Fruit fly (Drosophila melanogaster) whole organism, wandering third instar larva: ENCODE data around the gene CG31528.

ENCODE experiments used
- Abd-B ChIP-seq: fragments of >200 bp; optimal IDR thresholded peaks from 2 replicates; lab custom pipeline; 2017; ENCODE audit warnings: missing biosample characterization, missing genetic modification characterization
- CG32264 ChIP-seq: fragments of 200-800 bp; sonication (Bioruptor generic); optimal IDR thresholded peaks from 2 replicates; lab custom pipeline; 2016; ENCODE audit warnings: missing biosample characterization, missing genetic modification characterization
- CG9705 ChIP-seq: fragments of 200-800 bp; sonication (Bioruptor generic); optimal IDR thresholded peaks from 2 replicates; lab custom pipeline; 2018; ENCODE audit warnings: missing biosample characterization, mild to moderate bottlenecking, missing genetic modification characterization
- CrebA ChIP-seq: fragments of 200-800 bp; sonication (Bioruptor generic); optimal IDR thresholded peaks from 2 replicates; lab custom pipeline; 2016; ENCODE audit warnings: missing biosample characterization, mild to moderate bottlenecking, missing genetic modification characterization, borderline replicate concordance
- Dfd ChIP-seq: fragments of >200 bp; optimal IDR thresholded peaks from 2 replicates; lab custom pipeline; 2017; ENCODE audit warnings: missing biosample characterization, missing genetic modification characterization
- Dif ChIP-seq: fragments of 200-275, 200-300 bp; sonication (Bioruptor generic); optimal IDR thresholded peaks from 2 replicates; lab custom pipeline; 2018; ENCODE audit warnings: missing biosample characterization, missing genetic modification characterization; ENCODE audit not compliant: partially characterized antibody
- GATAd ChIP-seq: sonication (Bioruptor generic); optimal IDR thresholded peaks from 2 replicates; lab custom pipeline; 2016; ENCODE audit warnings: missing biosample characterization, missing genetic modification characterization
- HLH106 ChIP-seq: fragments of 200-800 bp; optimal IDR thresholded peaks from 3 replicates; lab custom pipeline; 2019; ENCODE audit warnings: missing biosample characterization, mild to moderate bottlenecking, missing genetic modification characterization, moderate library complexity
- Hnf4 ChIP-seq: fragments of 200-800 bp; sonication (Bioruptor generic); optimal IDR thresholded peaks from 2 replicates; lab custom pipeline; 2016; ENCODE audit warnings: missing biosample characterization, mild to moderate bottlenecking, missing genetic modification characterization
- Hr78 ChIP-seq: fragments of >200 bp; optimal IDR thresholded peaks from 2 replicates; lab custom pipeline; 2017; ENCODE audit warnings: missing biosample characterization, missing genetic modification characterization
- Hr83 ChIP-seq: fragments of 200-300 bp; sonication (Bioruptor generic); optimal IDR thresholded peaks from 2 replicates; lab custom pipeline; 2016; ENCODE audit warnings: missing biosample characterization, mild to moderate bottlenecking, missing genetic modification characterization, moderate library complexity; ENCODE audit not compliant: poor library complexity, severe bottlenecking
- Jra ChIP-seq: sonication (Bioruptor generic); optimal IDR thresholded peaks from 2 replicates; lab custom pipeline; 2016; ENCODE audit warnings: missing biosample characterization, missing genetic modification characterization
- Mio ChIP-seq: sonication (Bioruptor generic); optimal IDR thresholded peaks from 2 replicates; lab custom pipeline; 2016; ENCODE audit warnings: missing biosample characterization, missing genetic modification characterization
- Myc ChIP-seq: fragments of >200 bp; optimal IDR thresholded peaks from 2 replicates; lab custom pipeline; 2017
- N ChIP-seq: fragments of >200 bp; optimal IDR thresholded peaks from 2 replicates; lab custom pipeline; 2018; ENCODE audit warnings: missing biosample characterization, missing external identifiers, missing genetic modification characterization
- OdsH ChIP-seq: fragments of 200-800 bp; sonication (Bioruptor generic); optimal IDR thresholded peaks from 2 replicates; lab custom pipeline; 2016; ENCODE audit warnings: missing biosample characterization, mild to moderate bottlenecking, missing genetic modification characterization
- Rel ChIP-seq, 2 experiments: fragments of 200-800 bp; sonication (Bioruptor generic) in 1 of 2; optimal IDR thresholded peaks; 2 replicates in 1 of 2; 3 replicates in 1 of 2; lab custom pipeline; 2016 to 2019; ENCODE audit warnings: mild to moderate bottlenecking in 2 of 2, missing biosample characterization in 2 of 2, missing genetic modification characterization in 2 of 2, moderate library complexity in 1 of 2
- Sp1 ChIP-seq: fragments of 200-800 bp; sonication (Bioruptor generic); optimal IDR thresholded peaks from 3 replicates; lab custom pipeline; 2019; ENCODE audit warnings: missing biosample characterization, mild to moderate bottlenecking, missing genetic modification characterization, moderate library complexity
- Vsx2 ChIP-seq: fragments of 200-300, 225-300 bp; sonication (Bioruptor generic); optimal IDR thresholded peaks from 2 replicates; lab custom pipeline; 2018; ENCODE audit warnings: missing biosample characterization, missing genetic modification characterization; ENCODE audit not compliant: partially characterized antibody
- br ChIP-seq: fragments of 200-800 bp; sonication (Bioruptor generic); optimal IDR thresholded peaks from 2 replicates; lab custom pipeline; 2016; ENCODE audit warnings: missing biosample characterization, missing genetic modification characterization
- brk ChIP-seq: fragments of 200-800 bp; sonication (Bioruptor generic); optimal IDR thresholded peaks from 2 replicates; lab custom pipeline; 2016; ENCODE audit warnings: missing biosample characterization, mild to moderate bottlenecking, missing genetic modification characterization
- dl ChIP-seq, 2 experiments: fragments of 175-275, 200-275 bp in 1 of 2; fragments of 200-275 bp in 1 of 2; sonication (Bioruptor generic); optimal IDR thresholded peaks; lab custom pipeline; 2018; ENCODE audit warnings: mild to moderate bottlenecking in 2 of 2, missing biosample characterization in 2 of 2, missing genetic modification characterization in 2 of 2, moderate library complexity in 2 of 2; ENCODE audit not compliant: partially characterized antibody in 2 of 2, insufficient read depth in 1 of 2
- dmrt93B ChIP-seq: fragments of 200-800 bp; sonication (Bioruptor generic); optimal IDR thresholded peaks from 2 replicates; lab custom pipeline; 2018; ENCODE audit warnings: missing biosample characterization, mild to moderate bottlenecking, missing genetic modification characterization
- dsf ChIP-seq: sonication (Bioruptor generic); optimal IDR thresholded peaks from 2 replicates; lab custom pipeline; 2016; ENCODE audit warnings: missing biosample characterization, missing genetic modification characterization, borderline replicate concordance
- ey ChIP-seq: fragments of 200-800 bp; sonication (Bioruptor generic); optimal IDR thresholded peaks from 2 replicates; lab custom pipeline; 2016; ENCODE audit warnings: missing biosample characterization, missing genetic modification characterization
- foxo ChIP-seq, 2 experiments: fragments of 200-800 bp; sonication (Bioruptor generic); optimal IDR thresholded peaks; 2 replicates in 1 of 2; 3 replicates in 1 of 2; lab custom pipeline; 2016 to 2017; ENCODE audit warnings: missing biosample characterization in 2 of 2, missing genetic modification characterization in 2 of 2
- fru ChIP-seq: fragments of 200-800 bp; sonication (Bioruptor generic); optimal IDR thresholded peaks from 3 replicates; lab custom pipeline; 2016; ENCODE audit warnings: missing biosample characterization, mild to moderate bottlenecking, missing genetic modification characterization
- h ChIP-seq: fragments of 200-800 bp; sonication (Bioruptor generic); optimal IDR thresholded peaks from 3 replicates; lab custom pipeline; 2016; ENCODE audit warnings: missing biosample characterization, mild to moderate bottlenecking, missing genetic modification characterization
- jim ChIP-seq: fragments of 175-275, 200-325 bp; sonication (Bioruptor generic); optimal IDR thresholded peaks from 2 replicates; lab custom pipeline; 2016; ENCODE audit warnings: missing biosample characterization, mild to moderate bottlenecking, missing genetic modification characterization
- lola ChIP-seq: fragments of >200 bp; optimal IDR thresholded peaks from 2 replicates; lab custom pipeline; 2017; ENCODE audit warnings: missing biosample characterization, missing genetic modification characterization
- pan ChIP-seq: fragments of >200 bp; optimal IDR thresholded peaks from 2 replicates; lab custom pipeline; 2017
- psq ChIP-seq: fragments of 200-800 bp; sonication (Bioruptor generic); optimal IDR thresholded peaks from 3 replicates; lab custom pipeline; 2017; ENCODE audit warnings: missing biosample characterization, mild to moderate bottlenecking, missing genetic modification characterization, moderate library complexity
- rgr ChIP-seq: fragments of 200-800 bp; sonication (Bioruptor generic); optimal IDR thresholded peaks from 3 replicates; lab custom pipeline; 2016; ENCODE audit warnings: missing biosample characterization, mild to moderate bottlenecking, missing genetic modification characterization
- sage ChIP-seq: fragments of 200-800 bp; sonication (Bioruptor generic); optimal IDR thresholded peaks from 2 replicates; lab custom pipeline; 2016; ENCODE audit warnings: missing biosample characterization, mild to moderate bottlenecking, missing genetic modification characterization
- sv ChIP-seq: fragments of 200-800 bp; sonication (Bioruptor generic); optimal IDR thresholded peaks from 3 replicates; lab custom pipeline; 2016; ENCODE audit warnings: missing biosample characterization, missing genetic modification characterization
- tai ChIP-seq: sonication (Bioruptor generic); optimal IDR thresholded peaks from 2 replicates; lab custom pipeline; 2016; ENCODE audit warnings: missing biosample characterization, missing genetic modification characterization
- usp ChIP-seq: fragments of >200 bp; optimal IDR thresholded peaks from 2 replicates; lab custom pipeline; 2017; ENCODE audit warnings: missing biosample characterization, missing genetic modification characterization
- woc ChIP-seq: sonication (Bioruptor generic); optimal IDR thresholded peaks from 2 replicates; lab custom pipeline; 2016; ENCODE audit warnings: missing biosample characterization, mild to moderate bottlenecking, missing genetic modification characterization

CG31528 gene

dm6 chr3R:4450721-4451120, 34.5 kb downstream of the CG31528 start:
- TF ChIP-seq usp (GFP tag; lab: Kevin White, UChicago), result no peak
- TF ChIP-seq foxo (GFP tag; optimal IDR thresholded peaks at IDR 0.05; lab: Kevin White, UChicago), result no peak
- no peak for TF ChIP-seq CG9705 (GFP tag; lab: Kevin White, UChicago)
- no peak for TF ChIP-seq GATAd (GFP tag; lab: Kevin White, UChicago)
- TF ChIP-seq brk, result no peak
- TF ChIP-seq Myc (lab: Kevin White, UChicago), result no peak
- no peak for TF ChIP-seq psq (GFP tag; lab: Kevin White, UChicago)
- TF ChIP-seq Rel (GFP tag; optimal IDR thresholded peaks at IDR 0.05; lab: Kevin White, UChicago), result no peak
- no peak for TF ChIP-seq Rel (tag; optimal IDR thresholded peaks at IDR 0.05; lab: Kevin White, UChicago)
- no peak for TF ChIP-seq sv (GFP tag; lab: Kevin White, UChicago)
- no peak for TF ChIP-seq Hnf4 (GFP tag; lab: Kevin White, UChicago)
- TF ChIP-seq Dif, result no peak
- no peak for TF ChIP-seq N (GFP tag; lab: Kevin White, UChicago)

dm6 chr3R:4452345-4453044, 36.3 kb downstream of the CG31528 start:
- TF ChIP-seq Hr83, result peak; percentile 26
- TF ChIP-seq dl (GFP tag; optimal IDR thresholded peaks at IDR 0.05; lab: Kevin White, UChicago; ENCODE audit: insufficient read depth in 1 of 2, partially characterized antibody in 2 of 2), result peak; percentile 92 to 93
- TF ChIP-seq Dif, result peak; percentile 96
- no peak for TF ChIP-seq Mio (GFP tag; lab: Kevin White, UChicago)
- TF ChIP-seq Vsx2 (GFP tag; lab: Kevin White, UChicago), result peak; percentile 85
- TF ChIP-seq woc (GFP tag; lab: Kevin White, UChicago), result no peak

DNA sequence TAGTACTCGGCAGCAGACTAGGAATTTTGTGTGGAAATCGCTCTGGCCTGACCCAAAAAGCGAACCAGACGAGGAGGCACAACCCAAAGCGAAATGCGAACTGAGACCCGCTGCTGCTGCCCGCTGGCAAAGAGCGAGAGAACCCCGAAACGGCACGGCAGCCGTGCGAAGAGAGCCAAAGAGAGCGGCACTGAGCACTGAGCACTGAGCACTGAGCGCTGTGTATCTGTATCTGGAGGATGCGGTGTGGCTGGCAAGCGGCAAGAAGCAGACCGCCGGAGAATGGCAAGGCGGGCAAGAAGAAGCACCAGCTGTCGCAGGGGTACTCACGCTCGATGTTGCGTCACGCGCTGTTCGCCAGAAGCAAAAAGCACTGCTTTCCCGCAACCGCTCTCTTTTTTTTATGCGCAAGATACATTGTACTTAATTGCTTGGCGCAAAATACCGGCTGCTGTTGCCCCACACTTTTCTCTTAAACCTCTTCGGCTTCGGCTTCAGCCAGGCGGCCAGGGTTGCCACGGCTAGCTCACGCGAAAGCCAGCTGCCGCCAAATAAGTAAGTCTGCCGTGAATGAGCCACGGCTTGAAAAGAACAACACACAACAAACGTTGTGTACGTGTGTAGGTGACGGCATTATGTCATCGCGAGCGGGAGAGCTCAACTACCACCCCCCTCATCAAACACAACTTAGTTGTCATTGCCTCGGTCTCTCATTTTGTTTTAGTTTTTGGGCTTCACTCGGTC, 37.1 kb downstream of the CG31528 start:
- peak; percentile 98 for TF ChIP-seq Vsx2 (GFP tag; lab: Kevin White, UChicago)
- TF ChIP-seq Hr83, result peak; percentile 91
- peak; percentile 51 for TF ChIP-seq HLH106
- TF ChIP-seq usp (GFP tag; lab: Kevin White, UChicago), result no peak
- peak; percentile 35 for TF ChIP-seq psq (GFP tag; lab: Kevin White, UChicago)
- TF ChIP-seq CG9705 (GFP tag; lab: Kevin White, UChicago), result peak; percentile 43
- TF ChIP-seq br (GFP tag; lab: Kevin White, UChicago), result peak; percentile 33
- no peak for TF ChIP-seq CrebA (GFP tag; lab: Kevin White, UChicago)
- no peak for TF ChIP-seq dmrt93B (GFP tag; lab: Kevin White, UChicago)
- TF ChIP-seq Myc (lab: Kevin White, UChicago), result peak; percentile 25
- TF ChIP-seq tai (GFP tag; lab: Kevin White, UChicago), result no peak
- TF ChIP-seq Mio (GFP tag; lab: Kevin White, UChicago), result no peak
- peak; percentile 7 for TF ChIP-seq Hnf4 (GFP tag; lab: Kevin White, UChicago)
- TF ChIP-seq Dfd (GFP tag; lab: Kevin White, UChicago), result no peak
- TF ChIP-seq sage (GFP tag; lab: Kevin White, UChicago), result peak; percentile 44
- no peak for TF ChIP-seq lola (GFP tag; lab: Kevin White, UChicago)
- no peak for TF ChIP-seq dsf
- peak; percentile 8 for TF ChIP-seq OdsH (GFP tag; lab: Kevin White, UChicago)
- TF ChIP-seq h (GFP tag; lab: Kevin White, UChicago), result peak; percentile 63
- no peak for TF ChIP-seq ey (GFP tag; lab: Kevin White, UChicago)
- TF ChIP-seq fru (GFP tag; lab: Kevin White, UChicago), result peak; percentile 41
- TF ChIP-seq N (GFP tag; lab: Kevin White, UChicago), result no peak
- no peak for TF ChIP-seq Rel (GFP tag; optimal IDR thresholded peaks at IDR 0.05; lab: Kevin White, UChicago)
- peak; percentile 67 for TF ChIP-seq Rel (tag; optimal IDR thresholded peaks at IDR 0.05; lab: Kevin White, UChicago)
- TF ChIP-seq foxo (GFP tag; optimal IDR thresholded peaks at IDR 0.05; lab: Kevin White, UChicago), result peak in 1 of 2 experiments; percentile 50
- no peak for TF ChIP-seq brk
- no peak for TF ChIP-seq jim
- peak; percentile 98 to 99 for TF ChIP-seq dl (GFP tag; optimal IDR thresholded peaks at IDR 0.05; lab: Kevin White, UChicago; ENCODE audit: insufficient read depth in 1 of 2, partially characterized antibody in 2 of 2)
- TF ChIP-seq Abd-B (GFP tag; lab: Kevin White, UChicago), result no peak
- peak; percentile 48 for TF ChIP-seq sv (GFP tag; lab: Kevin White, UChicago)
- TF ChIP-seq GATAd (GFP tag; lab: Kevin White, UChicago), result no peak
- no peak for TF ChIP-seq CG32264
- TF ChIP-seq Sp1 (GFP tag; lab: Kevin White, UChicago), result peak; percentile 13
- no peak for TF ChIP-seq woc (GFP tag; lab: Kevin White, UChicago)
- peak; percentile 22 for TF ChIP-seq rgr (GFP tag; lab: Kevin White, UChicago)
- peak; percentile 73 for TF ChIP-seq Jra (GFP tag; lab: Kevin White, UChicago)
- TF ChIP-seq Hr78 (GFP tag; lab: Kevin White, UChicago), result no peak
- TF ChIP-seq pan (lab: Kevin White, UChicago), result no peak
- TF ChIP-seq Dif, result peak; percentile 100
